Fruit fly (Drosophila melanogaster): ENCODE data around the gene CCT6.

Gene CCT6

dm6 chrX:15709984-15710750 is 36.3 kb upstream of the CCT6 start, which contains the start of the genes CG9281 and CG15601 (continued):
- TF ChIP-seq D19B (GFP tag; optimal IDR thresholded peaks at IDR 0.05): no peak
- TF ChIP-seq knrl (GFP tag; IDR thresholded peaks at IDR 0.05; ENCODE audit: partially characterized antibody): peak; percentile 48; the same call in 1 of the 3 replicates
- no peak for TF ChIP-seq Dbx (GFP tag; IDR thresholded peaks at IDR 0.05)
- no peak for TF ChIP-seq slou (GFP tag; optimal IDR thresholded peaks at IDR 0.05)
- TF ChIP-seq CG13287 (GFP tag; IDR thresholded peaks at IDR 0.05; ENCODE audit: partially characterized antibody): peak; percentile 20; the same call in 1 of the 2 replicates
- TF ChIP-seq CG1647 (GFP tag; optimal IDR thresholded peaks at IDR 0.05): no peak
- TF ChIP-seq sisA (GFP tag; IDR thresholded peaks at IDR 0.05): no peak
- TF ChIP-seq croc (GFP tag; conservative IDR thresholded peaks at IDR 0.05): no peak
- TF ChIP-seq gsb (GFP tag; IDR thresholded peaks at IDR 0.05): no peak
- TF ChIP-seq gsb-n (tag; optimal IDR thresholded peaks at IDR 0.05): no peak
- TF ChIP-seq Lhr (GFP tag; optimal IDR thresholded peaks at IDR 0.05): peak; percentile 54
- TF ChIP-seq bsh (GFP tag; optimal IDR thresholded peaks at IDR 0.05): no peak
- no peak for TF ChIP-seq danr (GFP tag; IDR thresholded peaks at IDR 0.05)
- no peak for TF ChIP-seq cato (GFP tag; optimal IDR thresholded peaks at IDR 0.05; ENCODE audit: borderline replicate concordance)
- TF ChIP-seq bab2 (GFP tag; optimal IDR thresholded peaks at IDR 0.05): no peak
- TF ChIP-seq sna (GFP tag; IDR thresholded peaks at IDR 0.05; ENCODE audit: partially characterized antibody): peak; percentile 31; the same call in 1 of the 2 replicates
- peak; percentile 32; the same call in 1 of the 3 replicates for TF ChIP-seq dysf (GFP tag; IDR thresholded peaks at IDR 0.05)
- no peak for TF ChIP-seq pnt (GFP tag; optimal IDR thresholded peaks at IDR 0.05)
- TF ChIP-seq CG7987 (GFP tag; optimal IDR thresholded peaks at IDR 0.05): no peak
- no peak for TF ChIP-seq gcm (GFP tag; optimal IDR thresholded peaks at IDR 0.05)
- TF ChIP-seq hbn (GFP tag; IDR thresholded peaks at IDR 0.05; ENCODE audit: partially characterized antibody): no peak
- TF ChIP-seq Sin3A (optimal IDR thresholded peaks at IDR 0.05): peak; percentile 23
- TF ChIP-seq ase (GFP tag; IDR thresholded peaks at IDR 0.05): no peak
- TF ChIP-seq E2f1 (GFP tag; IDR thresholded peaks at IDR 0.05): peak; percentile 43; the same call in 1 of the 2 replicates
- TF ChIP-seq Poxn (GFP tag; IDR thresholded peaks at IDR 0.05): no peak
- TF ChIP-seq CG8089 (GFP tag; optimal IDR thresholded peaks at IDR 0.05): no peak
- no peak for TF ChIP-seq sr (GFP tag; IDR thresholded peaks at IDR 0.05)
- peak; percentile 6 for TF ChIP-seq ac (GFP tag; optimal IDR thresholded peaks at IDR 0.05)
- TF ChIP-seq CG17359 (tag; optimal IDR thresholded peaks at IDR 0.05): no peak
- TF ChIP-seq her (GFP tag; optimal IDR thresholded peaks at IDR 0.05): peak; percentile 36
- no peak for TF ChIP-seq br (optimal IDR thresholded peaks at IDR 0.05)
- TF ChIP-seq lola (GFP tag; optimal IDR thresholded peaks at IDR 0.05): no peak
- TF ChIP-seq Sry-δ (GFP tag; optimal IDR thresholded peaks at IDR 0.05): peak; percentile 13
- 0 out of 3 replicates have a peak, but pooled peaks have one; percentile 24 for TF ChIP-seq CG11456 (GFP tag; IDR thresholded peaks at IDR 0.05)
- TF ChIP-seq CG7839 (tag; optimal IDR thresholded peaks at IDR 0.05): no peak
- TF ChIP-seq Nf-YB (GFP tag; optimal IDR thresholded peaks at IDR 0.05): no peak
- TF ChIP-seq nom (GFP tag; optimal IDR thresholded peaks at IDR 0.05): no peak
- peak; percentile 37; the same call in 1 of the 2 replicates for TF ChIP-seq CG3847 (GFP tag; IDR thresholded peaks at IDR 0.05)
- TF ChIP-seq C15 (GFP tag; IDR thresholded peaks at IDR 0.05): no peak
- TF ChIP-seq CG10366 (GFP tag; IDR thresholded peaks at IDR 0.05): no peak
- TF ChIP-seq CG11247 (GFP tag; IDR thresholded peaks at IDR 0.05): no peak
- TF ChIP-seq ftz-f1 (GFP tag; optimal IDR thresholded peaks at IDR 0.05): no peak
- TF ChIP-seq Awh (GFP tag; IDR thresholded peaks at IDR 0.05): no peak
- TF ChIP-seq CG17385 (GFP tag; optimal IDR thresholded peaks at IDR 0.05): peak; percentile 87
- TF ChIP-seq Trl (optimal IDR thresholded peaks at IDR 0.05): no peak
- no peak for TF ChIP-seq Trl (GFP tag; optimal IDR thresholded peaks at IDR 0.05)
- no peak for TF ChIP-seq jigr1 (GFP tag; IDR thresholded peaks at IDR 0.05)
- TF ChIP-seq schlank (tag; optimal IDR thresholded peaks at IDR 0.05): no peak
- peak; percentile 16 for TF ChIP-seq MTF-1 (GFP tag; optimal IDR thresholded peaks at IDR 0.05; ENCODE audit: borderline replicate concordance)
- TF ChIP-seq fu2 (GFP tag; optimal IDR thresholded peaks at IDR 0.05): no peak

All from whole organism, embryonic.